Fruit fly (Drosophila melanogaster): ENCODE measurements around the gene CG5916.

CG5916 gene

dm6 chr3R:16190782-16191181 is 44.0 kb downstream of the CG5916 start (continued):
- TF ChIP-seq MESR4 (GFP tag; optimal IDR thresholded peaks at IDR 0.05) (no peak), pzg (GFP tag; optimal IDR thresholded peaks at IDR 0.05) (no peak), CG14860 (GFP tag; IDR thresholded peaks at IDR 0.05; ENCODE audit: partially characterized antibody) (no peak), sc (optimal IDR thresholded peaks at IDR 0.05) (no peak), sc (GFP tag; optimal IDR thresholded peaks at IDR 0.05) (no peak), insv (GFP tag; optimal IDR thresholded peaks at IDR 0.05) (no peak), gfzf (GFP tag; optimal IDR thresholded peaks at IDR 0.05) (no peak), zf30C (GFP tag; optimal IDR thresholded peaks at IDR 0.05) (no peak)
